Fruit fly (Drosophila melanogaster) whole organism, embryonic: ENCODE results near the gene CG3764.

Experiments used
- Adf1 ChIP-seq: fragments of 200-800 bp; sonication (Bioruptor generic); IDR thresholded peaks from 2 replicates; pipeline ENCODE4 v1.3.6; 2022; ENCODE audit warnings: missing biosample characterization, missing genetic modification characterization
- BEAF-32 ChIP-seq: fragments of 200-800 bp; sonication (Bioruptor generic); optimal IDR thresholded peaks from 3 replicates; lab custom pipeline; 2017; ENCODE audit warnings: missing biosample characterization, missing genetic modification characterization, mild to moderate bottlenecking, moderate library complexity, missing genetic modification reagents
- CG1024 ChIP-seq: fragments of 200-800 bp; sonication (Bioruptor generic); IDR thresholded peaks from 2 replicates; pipeline ENCODE4 v1.3.6; 2022; ENCODE audit warnings: missing biosample characterization, missing genetic modification characterization
- CG12104 ChIP-seq: fragments of 200-800 bp; sonication (Bioruptor generic); optimal IDR thresholded peaks from 3 replicates; lab custom pipeline; 2016; ENCODE audit warnings: missing biosample characterization, missing genetic modification characterization
- CG1233 ChIP-seq: fragments of 200-800 bp; sonication (Bioruptor generic); optimal IDR thresholded peaks from 4 replicates; lab custom pipeline; 2018; ENCODE audit warnings: missing biosample characterization, mild to moderate bottlenecking, missing genetic modification characterization
- CG12769 ChIP-seq: fragments of 200-800 bp; sonication (Bioruptor generic); optimal IDR thresholded peaks from 2 replicates; lab custom pipeline; 2019; ENCODE audit warnings: missing biosample characterization, mild to moderate bottlenecking, missing genetic modification characterization, moderate library complexity
- CG13775 ChIP-seq: fragments of 200-800 bp; sonication (Bioruptor generic); optimal IDR thresholded peaks from 3 replicates; lab custom pipeline; 2017; ENCODE audit warnings: missing biosample characterization, mild to moderate bottlenecking, missing genetic modification characterization
- CG14050 ChIP-seq: fragments of 200-800 bp; sonication (Bioruptor generic); IDR thresholded peaks from 3 replicates; pipeline ENCODE4 v1.3.6; 2022; ENCODE audit warnings: missing biosample characterization, missing genetic modification characterization
- CG1529 ChIP-seq: fragments of 200-800 bp; sonication (Bioruptor generic); optimal IDR thresholded peaks from 3 replicates; lab custom pipeline; 2018; ENCODE audit warnings: missing biosample characterization, missing genetic modification characterization
- CG15514 ChIP-seq: fragments of 200-800 bp; sonication (Bioruptor generic); optimal IDR thresholded peaks from 3 replicates; lab custom pipeline; 2017; ENCODE audit warnings: missing biosample characterization, missing genetic modification characterization, mild to moderate bottlenecking, moderate library complexity, missing genetic modification reagents
- CG2116 ChIP-seq: fragments of 200-800 bp; sonication (Bioruptor generic); optimal IDR thresholded peaks from 3 replicates; lab custom pipeline; 2018; ENCODE audit warnings: missing biosample characterization, mild to moderate bottlenecking, missing genetic modification characterization
- CG2129 ChIP-seq: fragments of 200-800 bp; sonication (Bioruptor generic); IDR thresholded peaks from 2 replicates; pipeline ENCODE4 v1.3.6; 2022; ENCODE audit warnings: missing biosample characterization, missing genetic modification characterization; ENCODE audit not compliant: partially characterized antibody
- CG2875 ChIP-seq: fragments of 200-800 bp; sonication (Bioruptor generic); optimal IDR thresholded peaks from 2 replicates; lab custom pipeline; 2017; ENCODE audit warnings: missing biosample characterization, mild to moderate bottlenecking, missing genetic modification characterization, missing genetic modification reagents
- CG6254 ChIP-seq: fragments of 200-800 bp; sonication (Bioruptor generic); optimal IDR thresholded peaks from 3 replicates; lab custom pipeline; 2017; ENCODE audit warnings: mild to moderate bottlenecking, missing biosample characterization, missing genetic modification reagents, missing genetic modification characterization
- CG6689 ChIP-seq: fragments of 200-800 bp; sonication (Bioruptor generic); IDR thresholded peaks from 2 replicates; pipeline ENCODE4 v1.3.6; 2022; ENCODE audit warnings: missing biosample characterization, missing genetic modification characterization
- CG7556 ChIP-seq: fragments of 200-800 bp; sonication (Bioruptor generic); optimal IDR thresholded peaks from 2 replicates; lab custom pipeline; 2017; ENCODE audit warnings: missing biosample characterization, mild to moderate bottlenecking, missing genetic modification characterization
- CG9727 ChIP-seq: fragments of 200-800 bp; sonication (Bioruptor generic); optimal IDR thresholded peaks from 3 replicates; lab custom pipeline; 2017; ENCODE audit warnings: missing biosample characterization, mild to moderate bottlenecking, missing genetic modification characterization
- CG9797 ChIP-seq: fragments of 200-800 bp; sonication (Bioruptor generic); optimal IDR thresholded peaks from 3 replicates; lab custom pipeline; 2018; ENCODE audit warnings: missing biosample characterization, mild to moderate bottlenecking, missing genetic modification characterization
- CG9876 ChIP-seq: fragments of 200-800 bp; sonication (Bioruptor generic); optimal IDR thresholded peaks from 2 replicates; lab custom pipeline; 2016; ENCODE audit warnings: missing biosample characterization, missing genetic modification characterization
- Doc3 ChIP-seq: fragments of 200-800 bp; sonication (Bioruptor generic); IDR thresholded peaks from 3 replicates; pipeline ENCODE4 v1.3.6; 2022; ENCODE audit warnings: missing biosample characterization, missing genetic modification characterization; ENCODE audit not compliant: partially characterized antibody
- Drgx ChIP-seq: fragments of 200-800 bp; sonication (Bioruptor generic); IDR thresholded peaks from 2 replicates; pipeline ENCODE4 v1.3.6; 2022; ENCODE audit warnings: missing biosample characterization, missing genetic modification characterization
- Fer3 ChIP-seq: fragments of 200-800 bp; sonication (Bioruptor generic); optimal IDR thresholded peaks from 2 replicates; lab custom pipeline; 2018; ENCODE audit warnings: missing biosample characterization, mild to moderate bottlenecking, missing genetic modification characterization, moderate library complexity
- HLH3B ChIP-seq: fragments of 200-800 bp; sonication (Bioruptor generic); IDR thresholded peaks from 2 replicates; pipeline ENCODE4 v1.3.6; 2022; ENCODE audit warnings: missing biosample characterization, missing genetic modification characterization
- HmgZ ChIP-seq: fragments of 200-800 bp; sonication (Bioruptor generic); optimal IDR thresholded peaks from 2 replicates; lab custom pipeline; 2018; ENCODE audit warnings: missing biosample characterization, mild to moderate bottlenecking, missing genetic modification characterization
- Lim3 ChIP-seq: fragments of 200-800 bp; sonication (Bioruptor generic); IDR thresholded peaks from 2 replicates; pipeline ENCODE4 v1.3.6; 2022; ENCODE audit warnings: missing biosample characterization, missing genetic modification characterization
- Med ChIP-seq: fragments of 200-800 bp; sonication (Bioruptor generic); peaks from one replicate; lab custom pipeline; 2016; ENCODE audit warnings: missing biosample characterization, missing genetic modification characterization, mild to moderate bottlenecking, inconsistent platforms, moderate library complexity
- Rfx ChIP-seq: fragments of 200-800 bp; sonication (Bioruptor generic); IDR thresholded peaks from 2 replicates; pipeline ENCODE4 v1.3.6; 2022; ENCODE audit warnings: missing biosample characterization, missing genetic modification characterization
- Six4 ChIP-seq: fragments of 200-800 bp; sonication (Bioruptor generic); optimal IDR thresholded peaks from 2 replicates; lab custom pipeline; 2016; ENCODE audit warnings: missing biosample characterization, missing genetic modification characterization
- Sry-β ChIP-seq: fragments of 200-800 bp; sonication (Bioruptor generic); optimal IDR thresholded peaks from 2 replicates; lab custom pipeline; 2018; ENCODE audit warnings: missing biosample characterization, mild to moderate bottlenecking, missing genetic modification characterization, moderate library complexity
- YL-1 ChIP-seq: fragments of 200-800 bp; sonication (Bioruptor generic); optimal IDR thresholded peaks from 3 replicates; lab custom pipeline; 2017; ENCODE audit warnings: missing biosample characterization, mild to moderate bottlenecking, missing genetic modification characterization
- ash1 ChIP-seq: fragments of 200-800 bp; sonication (Bioruptor generic); optimal IDR thresholded peaks from 2 replicates; lab custom pipeline; 2018; ENCODE audit warnings: missing biosample characterization, mild to moderate bottlenecking, missing genetic modification characterization
- chm ChIP-seq: fragments of 200-800 bp; sonication (Bioruptor generic); IDR thresholded peaks from 2 replicates; pipeline ENCODE4 v1.3.6; 2022; ENCODE audit warnings: missing biosample characterization, missing genetic modification characterization
- ci ChIP-seq: fragments of 200-800 bp; sonication (Bioruptor generic); IDR thresholded peaks from 3 replicates; pipeline ENCODE4 v1.3.6; 2022; ENCODE audit warnings: missing biosample characterization, missing genetic modification characterization
- hbn ChIP-seq: fragments of 200-800 bp; sonication (Bioruptor generic); IDR thresholded peaks from 2 replicates; pipeline ENCODE4 v1.3.6; 2022; ENCODE audit warnings: missing biosample characterization, missing genetic modification characterization; ENCODE audit not compliant: partially characterized antibody
- hth ChIP-seq: fragments of >200 bp; optimal IDR thresholded peaks from 2 replicates; lab custom pipeline; 2017; ENCODE audit warnings: inconsistent platforms
- jumu ChIP-seq: fragments of 200-800 bp; sonication (Bioruptor generic); optimal IDR thresholded peaks from 3 replicates; lab custom pipeline; 2016; ENCODE audit warnings: missing biosample characterization, missing genetic modification characterization
- lola ChIP-seq, 3 experiments: fragments of >200 bp in 2 of 3; fragments of 200-800 bp in 1 of 3; sonication (Bioruptor generic) in 1 of 3; optimal IDR thresholded peaks; 2 replicates each; lab custom pipeline; 2017 to 2019; ENCODE audit warnings: missing biosample characterization in 3 of 3, missing genetic modification characterization in 3 of 3, mild to moderate bottlenecking in 1 of 3, moderate library complexity in 1 of 3
- maf-S ChIP-seq: fragments of 200-800 bp; sonication (Bioruptor generic); optimal IDR thresholded peaks from 2 replicates; lab custom pipeline; 2016; ENCODE audit warnings: missing biosample characterization, missing genetic modification characterization
- nerfin-2 ChIP-seq: fragments of 200-800 bp; sonication (Bioruptor generic); IDR thresholded peaks from 2 replicates; pipeline ENCODE4 v1.3.6; 2022; ENCODE audit warnings: missing biosample characterization, missing genetic modification characterization; ENCODE audit not compliant: partially characterized antibody
- pros ChIP-seq: fragments of 200-800 bp; sonication (Bioruptor generic); optimal IDR thresholded peaks from 3 replicates; lab custom pipeline; 2019; ENCODE audit warnings: missing biosample characterization, mild to moderate bottlenecking, missing genetic modification characterization, moderate library complexity
- pum ChIP-seq: fragments of 200-800 bp; sonication (Bioruptor generic); optimal IDR thresholded peaks from 2 replicates; lab custom pipeline; 2016; ENCODE audit warnings: missing biosample characterization, missing genetic modification characterization
- rib ChIP-seq: fragments of 200-800 bp; sonication (Bioruptor generic); IDR thresholded peaks from 2 replicates; pipeline ENCODE4 v1.3.6; 2022; ENCODE audit warnings: missing biosample characterization, missing genetic modification characterization
- sd ChIP-seq: fragments of 200-800 bp; sonication (Bioruptor generic); optimal IDR thresholded peaks from 3 replicates; lab custom pipeline; 2018; ENCODE audit warnings: missing biosample characterization, mild to moderate bottlenecking, missing genetic modification characterization, moderate library complexity
- sens-2 ChIP-seq: fragments of 200-800 bp; sonication (Bioruptor generic); IDR thresholded peaks from 2 replicates; pipeline ENCODE4 v1.3.6; 2022; ENCODE audit warnings: missing biosample characterization, missing genetic modification characterization
- sob ChIP-seq: fragments of 200-800 bp; sonication (Bioruptor generic); IDR thresholded peaks from 2 replicates; pipeline ENCODE4 v1.3.6; 2022; ENCODE audit warnings: missing biosample characterization, missing genetic modification characterization
- tio ChIP-seq: fragments of 200-800 bp; sonication (Bioruptor generic); optimal IDR thresholded peaks from 2 replicates; lab custom pipeline; 2017; ENCODE audit warnings: missing biosample characterization, missing genetic modification characterization, inconsistent platforms
- vvl ChIP-seq: fragments of 200-800 bp; sonication (Bioruptor generic); IDR thresholded peaks from 2 replicates; pipeline ENCODE4 v1.3.6; 2022; ENCODE audit warnings: missing biosample characterization, missing genetic modification characterization
- wor ChIP-seq: fragments of 200-800 bp; sonication (Bioruptor generic); IDR thresholded peaks from 2 replicates; pipeline ENCODE4 v1.3.6; 2022; ENCODE audit warnings: missing biosample characterization, missing genetic modification characterization
- z ChIP-seq: fragments of 200-800 bp; sonication (Bioruptor generic); IDR thresholded peaks from 3 replicates; pipeline ENCODE4 v1.3.6; 2022; ENCODE audit warnings: missing biosample characterization, missing genetic modification characterization
- zen2 ChIP-seq: fragments of 200-800 bp; sonication (Bioruptor generic); IDR thresholded peaks from 3 replicates; pipeline ENCODE4 v1.3.6; 2022; ENCODE audit warnings: missing biosample characterization, missing genetic modification characterization; ENCODE audit not compliant: partially characterized antibody
- zfh1 ChIP-seq: fragments of 200-800 bp; sonication (Bioruptor generic); IDR thresholded peaks from 3 replicates; pipeline ENCODE4 v1.3.6; 2022; ENCODE audit warnings: missing biosample characterization, missing genetic modification characterization

The CG3764 gene

DNA sequence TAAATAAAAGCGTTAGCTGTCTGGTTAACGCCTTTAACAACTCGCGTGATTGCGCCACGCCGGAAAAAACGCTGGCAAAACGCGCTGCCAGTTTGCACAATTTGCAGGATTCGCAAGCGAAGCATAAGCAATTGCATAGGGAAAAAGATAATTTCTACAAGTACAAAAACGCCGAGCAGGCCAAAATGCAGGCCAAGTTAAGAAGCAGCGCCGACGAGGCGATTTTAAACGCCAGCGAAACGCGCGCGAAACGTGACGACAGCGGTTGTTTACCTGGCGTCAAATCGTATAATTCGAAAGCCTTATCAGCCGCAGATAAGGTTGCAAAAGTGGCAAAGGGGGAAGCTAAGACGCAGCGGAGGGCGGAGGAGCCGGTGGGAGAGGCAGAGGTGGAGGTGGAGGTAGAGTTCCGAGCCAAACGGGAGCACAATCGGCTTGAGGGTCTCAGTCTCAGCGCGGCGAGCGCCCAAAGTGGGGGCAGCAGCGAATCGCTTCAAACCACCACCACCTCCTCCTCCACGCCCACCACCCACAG is 31.2 kb downstream of the CG3764 start (continued):
- TF ChIP-seq CG2129 (GFP tag; lab: Robert Waterston, UW) (no peak), Doc3 (GFP tag; lab: Robert Waterston, UW) (0 out of 3 replicates have a peak, but pooled peaks have one; percentile 26), Med (GFP tag; lab: Kevin White, UChicago) (peak; percentile 63), ci (GFP tag; lab: Robert Waterston, UW) (peak; percentile 46; the same call in 1 of the 3 replicates), CG6689 (GFP tag; lab: Robert Waterston, UW) (no peak), CG2875 (no peak), hth (lab: Kevin White, UChicago) (no peak), CG9727 (no peak), pum (GFP tag; lab: Kevin White, UChicago) (no peak), Rfx (no peak), wor (no peak), Sry-β (GFP tag; lab: Kevin White, UChicago) (no peak), BEAF-32 (no peak), jumu (GFP tag; lab: Kevin White, UChicago) (no peak), ash1 (GFP tag; lab: Kevin White, UChicago) (no peak), CG9876 (GFP tag; lab: Kevin White, UChicago) (no peak), CG12104 (GFP tag; lab: Kevin White, UChicago) (no peak), sens-2 (GFP tag; lab: Robert Waterston, UW) (no peak), Six4 (GFP tag; lab: Kevin White, UChicago) (no peak), CG12769 (tag; lab: Kevin White, UChicago) (peak; percentile 53), Drgx (GFP tag; lab: Robert Waterston, UW) (no peak), z (GFP tag; lab: Robert Waterston, UW) (no peak), sob (no peak), CG7556 (GFP tag; lab: Kevin White, UChicago) (no peak), hbn (no peak), tio (no peak), CG15514 (GFP tag; lab: Kevin White, UChicago) (no peak), CG1233 (no peak), zfh1 (GFP tag; lab: Robert Waterston, UW) (0 out of 3 replicates have a peak, but pooled peaks have one; percentile 15), nerfin-2 (GFP tag; lab: Robert Waterston, UW) (no peak), maf-S (GFP tag; lab: Kevin White, UChicago) (no peak), CG14050 (GFP tag; lab: Robert Waterston, UW) (no peak), sd (tag; lab: Kevin White, UChicago) (no peak), vvl (GFP tag; lab: Robert Waterston, UW) (no peak), Fer3 (no peak), zen2 (no peak), CG1024 (GFP tag; lab: Robert Waterston, UW) (no peak), Adf1 (GFP tag; lab: Robert Waterston, UW) (peak; percentile 72), rib (GFP tag; lab: Robert Waterston, UW) (0 out of 2 replicates have a peak, but pooled peaks have one; percentile 13), HLH3B (GFP tag; lab: Robert Waterston, UW) (no peak), CG2116 (GFP tag; lab: Kevin White, UChicago) (no peak), CG1529 (GFP tag; lab: Kevin White, UChicago) (no peak), CG13775 (GFP tag; lab: Kevin White, UChicago) (no peak), CG6254 (no peak), YL-1 (no peak), Lim3 (no peak), chm (GFP tag; lab: Robert Waterston, UW) (no peak), HmgZ (tag; lab: Kevin White, UChicago) (peak; percentile 61), CG9797 (GFP tag; lab: Kevin White, UChicago) (no peak), pros (GFP tag; lab: Kevin White, UChicago) (no peak), lola (GFP tag; optimal IDR thresholded peaks at IDR 0.05; lab: Kevin White, UChicago) (no peak)
